Worm (Caenorhabditis elegans) whole organism, early embryonic: ENCODE data around the gene gcy-27.

Experiments used
- B0310.2 ChIP-seq: sonication (generic microtip); optimal IDR thresholded peaks from 2 replicates; lab custom pipeline; 2016; ENCODE audit warnings: mild to moderate bottlenecking, missing genetic modification characterization, missing compliant biosample characterization
- ama-1 ChIP-seq: fragments of 150-350 bp; optimal IDR thresholded peaks from 2 replicates; lab custom pipeline; 2014
- flt-1 ChIP-seq: fragments of 200-800 bp; sonication (Bioruptor generic); IDR thresholded peaks from 2 replicates; pipeline ENCODE4 v1.3.6; 2022; ENCODE audit warnings: missing genetic modification characterization, missing compliant biosample characterization
- hnd-1 ChIP-seq: sonication (generic microtip); optimal IDR thresholded peaks from 2 replicates; lab custom pipeline; 2016; ENCODE audit warnings: missing genetic modification characterization, missing compliant biosample characterization
- pes-1 ChIP-seq: fragments of 200-800 bp; sonication (Bioruptor generic); IDR thresholded peaks from 2 replicates; pipeline ENCODE4 v1.3.6; 2022; ENCODE audit warnings: missing genetic modification reagents, missing genetic modification characterization, missing compliant biosample characterization
- scrt-1 ChIP-seq: fragments of 200-800 bp; sonication (Bioruptor generic); IDR thresholded peaks from 2 replicates; pipeline ENCODE4 v1.3.6; 2022; ENCODE audit warnings: missing genetic modification characterization, missing compliant biosample characterization
- tbx-37 ChIP-seq: fragments of 200-800 bp; sonication (Bioruptor generic); conservative IDR thresholded peaks from 2 replicates; pipeline ENCODE4 v1.3.6; 2022; ENCODE audit warnings: missing genetic modification reagents, missing genetic modification characterization, missing compliant biosample characterization
- tra-4 ChIP-seq: sonication (generic microtip); optimal IDR thresholded peaks from 2 replicates; lab custom pipeline; 2017; ENCODE audit warnings: missing genetic modification characterization, missing compliant biosample characterization

DNA sequence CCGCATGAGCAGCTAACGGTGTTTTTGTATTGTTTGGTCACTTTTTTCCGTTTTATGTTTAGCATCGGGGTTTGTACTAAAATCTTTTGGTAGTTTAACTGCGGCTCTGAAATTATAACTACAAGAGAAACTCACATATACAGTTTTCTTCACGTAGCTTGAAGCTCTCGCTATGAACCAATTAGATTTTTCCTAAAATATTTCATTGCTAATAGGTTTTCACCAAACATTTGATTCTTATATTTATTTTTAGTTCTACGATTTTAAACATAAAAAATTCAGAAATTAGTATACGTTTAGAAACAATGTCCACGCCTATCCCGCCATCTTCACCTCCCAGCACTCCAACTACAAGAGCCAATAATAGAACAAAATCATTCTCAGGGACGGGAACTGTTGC is 9.0 kb downstream of the gcy-27 start, which contains the start of gene C06A12.3:
- TF ChIP-seq hnd-1 (no peak), pes-1 (GFP tag; lab: Robert Waterston, UW) (no peak), tbx-37 (GFP tag; lab: Robert Waterston, UW) (no peak), ama-1 (no peak), tra-4 (tag; lab: Kevin White, UChicago) (no peak), flt-1 (GFP tag; lab: Robert Waterston, UW) (no peak), scrt-1 (GFP tag; lab: Robert Waterston, UW) (no peak), B0310.2 (no peak)
